Fruit fly (Drosophila melanogaster): ENCODE results near the gene nerfin-2.

DNA sequence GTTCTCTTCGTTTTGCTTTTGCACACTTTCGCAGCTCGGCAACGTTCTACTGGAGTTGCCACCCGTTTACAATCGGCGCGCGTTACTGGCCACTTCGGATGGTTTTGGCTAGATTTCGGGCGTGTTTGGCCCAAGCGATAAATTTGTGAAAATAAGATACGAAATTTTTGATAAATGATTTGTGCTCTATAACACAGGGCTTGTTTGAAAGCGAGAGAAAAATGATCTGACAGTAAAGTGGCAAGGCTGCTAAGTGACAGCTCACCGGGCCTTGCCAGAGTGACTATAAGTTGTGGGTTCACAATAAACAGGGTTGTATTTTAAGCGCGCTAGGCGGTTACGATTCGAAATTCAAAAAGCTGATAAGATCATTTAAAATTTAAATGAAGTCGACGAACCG lies 39.0 kb downstream of the nerfin-2 start, which contains the start of gene Fmr1:
- TF ChIP-seq CG31627 (GFP tag; optimal IDR thresholded peaks at IDR 0.05) (peak; percentile 38), CG6808 (GFP tag; optimal IDR thresholded peaks at IDR 0.05) (no peak), Hr39 (GFP tag; optimal IDR thresholded peaks at IDR 0.05) (no peak), acj6 (GFP tag; optimal IDR thresholded peaks at IDR 0.05) (peak; percentile 12), CG9139 (GFP tag; optimal IDR thresholded peaks at IDR 0.05) (no peak), CG34406 (GFP tag; optimal IDR thresholded peaks at IDR 0.05) (no peak), OdsH (GFP tag; optimal IDR thresholded peaks at IDR 0.05) (no peak), CG10669 (GFP tag; optimal IDR thresholded peaks at IDR 0.05) (no peak)

Measured in whole organism, prepupa.